Worm (Caenorhabditis elegans) whole organism, L4 larva: ENCODE data around the gene ttr-28.

ENCODE experiments used
- D1046.2 ChIP-seq: fragments of 200-800 bp; sonication (Bioruptor generic); IDR thresholded peaks from 2 replicates; pipeline ENCODE4 v1.3.6; 2022; ENCODE audit warnings: missing genetic modification characterization, missing compliant biosample characterization
- T26A8.4 ChIP-seq: fragments of 200-800 bp; sonication (Bioruptor generic); IDR thresholded peaks from 2 replicates; pipeline ENCODE4 v1.3.6; 2022; ENCODE audit warnings: missing genetic modification characterization, missing compliant biosample characterization
- Y105C5A.15 ChIP-seq: fragments of 200-800 bp; sonication (Bioruptor generic); IDR thresholded peaks from 2 replicates; pipeline ENCODE4 v1.3.6; 2022; ENCODE audit warnings: missing genetic modification characterization, missing compliant biosample characterization
- Y48G9A.11 ChIP-seq: fragments of 200-800 bp; sonication (Bioruptor generic); IDR thresholded peaks from 2 replicates; pipeline ENCODE4 v1.3.6; 2022; ENCODE audit warnings: missing genetic modification reagents, missing genetic modification characterization, missing compliant biosample characterization
- Y75B8A.6 ChIP-seq: fragments of 200-800 bp; sonication (Bioruptor generic); IDR thresholded peaks from 2 replicates; pipeline ENCODE4 v1.3.6; 2022; ENCODE audit warnings: missing genetic modification reagents, missing genetic modification characterization, missing compliant biosample characterization
- ZK337.2 ChIP-seq: fragments of 200-800 bp; sonication (Bioruptor generic); IDR thresholded peaks from 2 replicates; pipeline ENCODE4 v1.3.6; 2022; ENCODE audit warnings: missing genetic modification reagents, missing genetic modification characterization, missing compliant biosample characterization
- arid-1 ChIP-seq: fragments of 200-800 bp; sonication (Bioruptor generic); conservative IDR thresholded peaks from 2 replicates; pipeline ENCODE4 v1.3.6; 2022; ENCODE audit warnings: missing genetic modification reagents, missing genetic modification characterization, missing compliant biosample characterization
- ceh-28 ChIP-seq: fragments of 150-350 bp; optimal IDR thresholded peaks from 2 replicates; lab custom pipeline; 2014; ENCODE audit warnings: missing biosample characterization, missing genetic modification reagents, missing genetic modification characterization
- ceh-44 ChIP-seq: fragments of 200-800 bp; sonication (Bioruptor generic); IDR thresholded peaks from 2 replicates; pipeline ENCODE4 v1.3.6; 2022; ENCODE audit warnings: missing genetic modification reagents, missing genetic modification characterization, missing compliant biosample characterization
- ceh-62 ChIP-seq: sonication (generic microtip); optimal IDR thresholded peaks from 2 replicates; lab custom pipeline; 2017; ENCODE audit warnings: missing biosample characterization, missing genetic modification characterization
- cey-2 ChIP-seq: sonication (generic microtip); optimal IDR thresholded peaks from 3 replicates; lab custom pipeline; 2017; ENCODE audit warnings: missing genetic modification characterization, mild to moderate bottlenecking, missing compliant biosample characterization, antibody characterized with exemption, borderline replicate concordance; ENCODE audit not compliant: insufficient read depth
- daf-16 ChIP-seq, 3 experiments: sonication (generic microtip); optimal IDR thresholded peaks; 2 replicates each; lab custom pipeline; 2016 to 2017; ENCODE audit warnings: missing genetic modification characterization in 3 of 3, missing genetic modification reagents in 3 of 3, mild to moderate bottlenecking in 2 of 3, missing compliant biosample characterization in 2 of 3, missing biosample characterization in 1 of 3, moderate library complexity in 1 of 3
- dmd-6 ChIP-seq: fragments of 200-800 bp; sonication (Bioruptor generic); IDR thresholded peaks from 2 replicates; pipeline ENCODE4 v1.3.6; 2022; ENCODE audit warnings: missing genetic modification reagents, missing genetic modification characterization, missing compliant biosample characterization
- dmd-9 ChIP-seq: fragments of 200-800 bp; sonication (Bioruptor generic); IDR thresholded peaks from 2 replicates; pipeline ENCODE4 v1.3.6; 2022; ENCODE audit warnings: missing genetic modification reagents, missing genetic modification characterization, missing compliant biosample characterization
- dpl-1 ChIP-seq: fragments of 150-350 bp; optimal IDR thresholded peaks from 2 replicates; lab custom pipeline; 2014; ENCODE audit warnings: missing biosample characterization, missing genetic modification reagents, missing genetic modification characterization
- dve-1 ChIP-seq: sonication (generic microtip); optimal IDR thresholded peaks from 2 replicates; lab custom pipeline; 2017; ENCODE audit warnings: antibody characterized with exemption, mild to moderate bottlenecking, missing genetic modification characterization, missing compliant biosample characterization; ENCODE audit not compliant: insufficient read depth
- egl-43 ChIP-seq: fragments of 200-800 bp; sonication (Bioruptor generic); IDR thresholded peaks from 2 replicates; pipeline ENCODE4 v1.3.6; 2022; ENCODE audit warnings: missing genetic modification reagents, missing genetic modification characterization, missing compliant biosample characterization
- fkh-10 ChIP-seq: fragments of 150-350 bp; optimal IDR thresholded peaks from 2 replicates; lab custom pipeline; 2014; ENCODE audit warnings: missing biosample characterization, missing genetic modification reagents, missing genetic modification characterization
- hif-1 ChIP-seq, 2 experiments: sonication (generic microtip); optimal IDR thresholded peaks; 2 replicates each; lab custom pipeline; 2016 to 2017; ENCODE audit warnings: missing compliant biosample characterization in 2 of 2, missing genetic modification characterization in 2 of 2, missing genetic modification reagents in 2 of 2, missing genotype in 2 of 2, mild to moderate bottlenecking in 1 of 2
- hlh-11 ChIP-seq: fragments of 200-800 bp; sonication (Bioruptor generic); optimal IDR thresholded peaks from 2 replicates; lab custom pipeline; 2018; ENCODE audit warnings: mild to moderate bottlenecking, missing genetic modification characterization, missing compliant biosample characterization
- hmg-1.1 ChIP-seq: fragments of 200-800 bp; sonication (Bioruptor generic); IDR thresholded peaks from 2 replicates; pipeline ENCODE4 v1.3.6; 2022; ENCODE audit warnings: missing genetic modification reagents, missing genetic modification characterization, missing compliant biosample characterization
- lin-1 ChIP-seq: fragments of 200-800 bp; sonication (Bioruptor generic); IDR thresholded peaks from 2 replicates; pipeline ENCODE4 v1.3.6; 2022; ENCODE audit warnings: missing genetic modification reagents, missing genetic modification characterization, missing compliant biosample characterization
- mdt-29 ChIP-seq: fragments of 200-800 bp; sonication (Bioruptor generic); IDR thresholded peaks from 2 replicates; pipeline ENCODE4 v1.3.6; 2022; ENCODE audit warnings: missing genetic modification reagents, missing genetic modification characterization, missing compliant biosample characterization
- mes-2 ChIP-seq: sonication (generic microtip); optimal IDR thresholded peaks from 2 replicates; lab custom pipeline; 2016; ENCODE audit warnings: missing genotype, mild to moderate bottlenecking, missing genetic modification characterization, missing compliant biosample characterization; ENCODE audit not compliant: poor library complexity, severe bottlenecking
- mxl-2 ChIP-seq: fragments of 200-800 bp; sonication (Bioruptor generic); conservative IDR thresholded peaks from 2 replicates; pipeline ENCODE4 v1.3.6; 2022; ENCODE audit warnings: missing genetic modification reagents, missing genetic modification characterization, missing compliant biosample characterization
- mxl-3 ChIP-seq: fragments of 200-800 bp; sonication (Bioruptor generic); optimal IDR thresholded peaks from 2 replicates; lab custom pipeline; 2018; ENCODE audit warnings: mild to moderate bottlenecking, missing genetic modification characterization, missing compliant biosample characterization
- nhr-25 ChIP-seq: sonication (generic microtip); optimal IDR thresholded peaks from 2 replicates; lab custom pipeline; 2017; ENCODE audit warnings: missing genetic modification characterization, mild to moderate bottlenecking, missing compliant biosample characterization, antibody characterized with exemption, moderate library complexity, borderline replicate concordance; ENCODE audit not compliant: insufficient read depth
- nhr-28 ChIP-seq: fragments of 150-350 bp; optimal IDR thresholded peaks from 2 replicates; lab custom pipeline; 2014; ENCODE audit warnings: missing biosample characterization, missing genetic modification characterization
- nhr-41 ChIP-seq: fragments of 200-800 bp; sonication (Bioruptor generic); IDR thresholded peaks from 2 replicates; pipeline ENCODE4 v1.3.6; 2022; ENCODE audit warnings: missing genetic modification reagents, missing genetic modification characterization, missing compliant biosample characterization
- nhr-48 ChIP-seq: sonication (generic microtip); optimal IDR thresholded peaks from 2 replicates; lab custom pipeline; 2016; ENCODE audit warnings: mild to moderate bottlenecking, missing genetic modification characterization, missing compliant biosample characterization
- nhr-6 ChIP-seq: fragments of 150-350 bp; optimal IDR thresholded peaks from 2 replicates; lab custom pipeline; 2014; ENCODE audit warnings: missing biosample characterization, missing genetic modification characterization
- nhr-77 ChIP-seq: fragments of 150-350 bp; optimal IDR thresholded peaks from 2 replicates; lab custom pipeline; 2014; ENCODE audit warnings: missing biosample characterization, missing genetic modification characterization
- pha-4 ChIP-seq, 2 experiments: fragments of 150-350 bp in 1 of 2; fragments of 200-800 bp in 1 of 2; sonication (Bioruptor generic) in 1 of 2; IDR thresholded peaks in 1 of 2; optimal IDR thresholded peaks in 1 of 2; 2 replicates each; pipeline versions ENCODE4 v1.3.6 to Lab custom; 2014 to 2022; ENCODE audit warnings: missing genetic modification characterization in 2 of 2, missing genetic modification reagents in 2 of 2, missing biosample characterization in 1 of 2, missing compliant biosample characterization in 1 of 2
- php-3 ChIP-seq: fragments of 200-800 bp; sonication (Bioruptor generic); IDR thresholded peaks from 2 replicates; pipeline ENCODE4 v1.3.6; 2022; ENCODE audit warnings: missing genetic modification reagents, missing genetic modification characterization, missing compliant biosample characterization
- saeg-2 ChIP-seq: fragments of 200-800 bp; sonication (Bioruptor generic); IDR thresholded peaks from 2 replicates; pipeline ENCODE4 v1.3.6; 2022; ENCODE audit warnings: missing genetic modification reagents, missing genetic modification characterization, missing compliant biosample characterization
- skn-1 ChIP-seq: fragments of 150-350 bp; optimal IDR thresholded peaks from 2 replicates; lab custom pipeline; 2014; ENCODE audit warnings: missing biosample characterization, missing genetic modification characterization
- snpc-1.2 ChIP-seq: fragments of 200-800 bp; sonication (Bioruptor generic); IDR thresholded peaks from 2 replicates; pipeline ENCODE4 v1.3.6; 2022; ENCODE audit warnings: missing genetic modification reagents, missing genetic modification characterization, missing compliant biosample characterization
- spr-3 ChIP-seq: fragments of 200-800 bp; sonication (Bioruptor generic); optimal IDR thresholded peaks from 2 replicates; lab custom pipeline; 2018; ENCODE audit warnings: mild to moderate bottlenecking, missing genetic modification characterization, missing compliant biosample characterization
- tag-97 ChIP-seq: fragments of 200-800 bp; sonication (Bioruptor generic); IDR thresholded peaks from 2 replicates; pipeline ENCODE4 v1.3.6; 2022; ENCODE audit warnings: missing genetic modification characterization, missing compliant biosample characterization
- tra-1 ChIP-seq: fragments of 200-800 bp; sonication (Bioruptor generic); IDR thresholded peaks from 2 replicates; pipeline ENCODE4 v1.3.6; 2022; ENCODE audit warnings: missing genetic modification reagents, missing genetic modification characterization, missing compliant biosample characterization
- unc-39 ChIP-seq: sonication (generic microtip); optimal IDR thresholded peaks from 2 replicates; lab custom pipeline; 2017; ENCODE audit warnings: missing biosample characterization, missing genetic modification characterization
- unc-62 ChIP-seq, 3 experiments: fragments of 150-350 bp in 1 of 3; sonication (generic microtip); optimal IDR thresholded peaks in 2 of 3; peaks in 1 of 3; 1 replicate in 1 of 3; 2 replicates in 2 of 3; lab custom pipeline; 2014 to 2017; ENCODE audit warnings: missing biosample characterization in 3 of 3, missing genetic modification characterization in 3 of 3, missing genetic modification reagents in 3 of 3, missing genotype in 1 of 3
- zag-1 ChIP-seq: fragments of 150-350 bp; optimal IDR thresholded peaks from 2 replicates; lab custom pipeline; 2014; ENCODE audit warnings: missing biosample characterization, missing genetic modification characterization
- ztf-11 ChIP-seq: fragments of 150-350 bp; optimal IDR thresholded peaks from 2 replicates; lab custom pipeline; 2014; ENCODE audit warnings: missing biosample characterization, missing genetic modification characterization
- ztf-7 ChIP-seq: fragments of 150-350 bp; optimal IDR thresholded peaks from 2 replicates; lab custom pipeline; 2014; ENCODE audit warnings: missing biosample characterization, missing genetic modification characterization

Gene ttr-28

ce11 chrV:12921680-12922079 is 16.7 kb upstream of the ttr-28 start (continued):
- no peak for TF ChIP-seq hmg-1.1 (GFP tag; lab: Robert Waterston, UW)
- peak in 1 of 2 experiments; percentile 63 for TF ChIP-seq unc-62 (GFP tag; optimal IDR thresholded peaks at IDR 0.05 in 1 of 2; lab: Kevin White, UChicago)
- TF ChIP-seq unc-62 (tag; optimal IDR thresholded peaks at IDR 0.05; lab: Kevin White, UChicago) = no peak
- peak; percentile 37 for TF ChIP-seq mxl-3 (GFP tag; lab: Kevin White, UChicago)
- no peak for TF ChIP-seq mdt-29 (GFP tag; lab: Robert Waterston, UW)
- TF ChIP-seq ceh-44 (GFP tag; lab: Robert Waterston, UW) = no peak
- TF ChIP-seq arid-1 (GFP tag; lab: Robert Waterston, UW) = no peak
- no peak for TF ChIP-seq pha-4 (GFP tag; IDR thresholded peaks at IDR 0.05; lab: Robert Waterston, UW)
- TF ChIP-seq pha-4 (tag; optimal IDR thresholded peaks at IDR 0.05; lab: Kevin White, UChicago) = no peak
- no peak for TF ChIP-seq egl-43 (GFP tag; lab: Robert Waterston, UW)
- no peak for TF ChIP-seq Y105C5A.15 (GFP tag; lab: Robert Waterston, UW)
- TF ChIP-seq snpc-1.2 (GFP tag; lab: Robert Waterston, UW) = no peak
- no peak for TF ChIP-seq ceh-62 (tag; lab: Kevin White, UChicago)
- no peak for TF ChIP-seq dpl-1 (GFP tag; lab: Kevin White, UChicago)
- TF ChIP-seq ceh-28 (tag; lab: Kevin White, UChicago) = no peak
- peak; percentile 76 for TF ChIP-seq hlh-11
- no peak for TF ChIP-seq D1046.2 (GFP tag; lab: Robert Waterston, UW)
- TF ChIP-seq Y48G9A.11 (GFP tag; lab: Robert Waterston, UW) = no peak
- no peak for TF ChIP-seq skn-1 (tag; lab: Kevin White, UChicago)
- TF ChIP-seq dve-1 (tag; lab: Kevin White, UChicago) = peak; percentile 61
- TF ChIP-seq unc-39 (tag; lab: Kevin White, UChicago) = no peak
- no peak for TF ChIP-seq zag-1
- TF ChIP-seq mes-2 (tag; lab: Kevin White, UChicago) = no peak
- no peak for TF ChIP-seq cey-2
- TF ChIP-seq ztf-7 (tag; lab: Kevin White, UChicago) = peak; percentile 31
- TF ChIP-seq hif-1 (tag; optimal IDR thresholded peaks at IDR 0.05; lab: Kevin White, UChicago) = no peak
- TF ChIP-seq mxl-2 (GFP tag; lab: Robert Waterston, UW) = no peak
- TF ChIP-seq lin-1 (GFP tag; lab: Robert Waterston, UW) = no peak
- TF ChIP-seq saeg-2 (GFP tag; lab: Robert Waterston, UW) = no peak
- TF ChIP-seq nhr-77 (tag; lab: Kevin White, UChicago) = peak; percentile 25
- no peak for TF ChIP-seq tag-97
- peak; percentile 48 for TF ChIP-seq nhr-6 (tag; lab: Kevin White, UChicago)
- peak; percentile 88 for TF ChIP-seq dmd-6
- TF ChIP-seq ztf-11 (tag; lab: Kevin White, UChicago) = no peak
- TF ChIP-seq Y75B8A.6 (GFP tag; lab: Robert Waterston, UW) = no peak
- TF ChIP-seq nhr-48 (tag; lab: Kevin White, UChicago) = no peak
- TF ChIP-seq tra-1 = no peak
- TF ChIP-seq T26A8.4 = no peak
- TF ChIP-seq nhr-41 (GFP tag; lab: Robert Waterston, UW) = no peak
- TF ChIP-seq nhr-28 = peak; percentile 87
- TF ChIP-seq spr-3 (GFP tag; lab: Kevin White, UChicago) = no peak
- TF ChIP-seq, all 104 proteins: peak for 13

DNA sequence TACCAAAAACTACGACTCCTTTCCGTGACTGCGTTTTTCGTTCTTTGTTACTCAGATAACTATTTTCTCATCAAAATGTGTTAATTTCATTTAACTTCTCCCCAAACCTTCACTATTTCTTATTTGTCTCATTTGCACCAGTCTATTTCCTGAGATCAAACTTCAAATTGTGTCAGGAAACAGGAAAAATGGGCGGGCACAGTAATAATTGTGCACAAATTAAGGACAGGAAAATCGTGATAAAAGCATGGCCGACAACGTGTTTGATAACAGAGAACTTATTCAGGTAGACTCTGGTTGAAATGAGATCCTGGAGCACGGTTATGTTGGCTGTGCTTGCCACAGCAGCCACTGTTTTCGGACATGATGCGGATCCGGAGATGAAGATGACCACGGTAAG is 14.7 kb upstream of the ttr-28 start, which contains the start of gene lipl-1:
lipl-1 (plus strand) TSS at position 282 of the 400 bp plus-strand sequence.
- TF ChIP-seq nhr-25 (tag; lab: Kevin White, UChicago) = no peak
- peak; percentile 54 for TF ChIP-seq mxl-3 (GFP tag; lab: Kevin White, UChicago)
- TF ChIP-seq php-3 (GFP tag; lab: Robert Waterston, UW) = no peak
- no peak for TF ChIP-seq daf-16 (GFP tag; optimal IDR thresholded peaks at IDR 0.05; lab: Kevin White, UChicago)
- peak; percentile 14 for TF ChIP-seq daf-16 (tag; optimal IDR thresholded peaks at IDR 0.05; lab: Kevin White, UChicago)
- TF ChIP-seq fkh-10 (GFP tag; lab: Kevin White, UChicago) = no peak
- peak; percentile 58 for TF ChIP-seq nhr-28
- no peak for TF ChIP-seq dmd-9 (GFP tag; lab: Robert Waterston, UW)
- TF ChIP-seq nhr-41 (GFP tag; lab: Robert Waterston, UW) = no peak
- TF ChIP-seq snpc-1.2 (GFP tag; lab: Robert Waterston, UW) = no peak
- TF ChIP-seq dmd-6 = peak; percentile 67
- TF ChIP-seq saeg-2 (GFP tag; lab: Robert Waterston, UW) = no peak
- no peak for TF ChIP-seq ZK337.2 (GFP tag; lab: Robert Waterston, UW)
- TF ChIP-seq, all 104 proteins: peak for 4
